Fruit fly (Drosophila melanogaster): Measurements from ENCODE around the gene CG7102.

DNA sequence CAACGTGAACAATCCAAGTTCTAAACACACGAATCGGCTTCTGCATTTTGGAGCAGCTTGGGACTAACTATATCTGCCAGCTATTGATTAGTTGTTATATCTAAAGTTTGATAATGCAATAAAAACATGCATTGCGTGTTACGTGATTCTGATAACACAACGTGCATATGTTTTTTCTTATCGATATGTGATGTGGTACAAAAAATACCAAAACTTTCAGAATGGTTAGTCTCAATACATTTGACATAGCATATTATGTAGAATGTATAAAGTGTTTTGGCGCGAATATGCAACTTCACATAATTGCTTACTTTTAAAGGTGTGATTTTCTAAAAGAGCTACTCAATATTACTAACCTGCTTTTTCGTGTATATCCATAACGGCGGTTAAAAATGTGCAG is 1.4 kb downstream of the CG7102 start:
- TF ChIP-seq Abd-B (GFP tag; optimal IDR thresholded peaks at IDR 0.05) = no peak
- no peak for TF ChIP-seq usp (GFP tag; optimal IDR thresholded peaks at IDR 0.05)
- no peak for TF ChIP-seq h (GFP tag; optimal IDR thresholded peaks at IDR 0.05)
- TF ChIP-seq dl (GFP tag; optimal IDR thresholded peaks at IDR 0.05; ENCODE audit: insufficient read depth in 1 of 2, partially characterized antibody in 2 of 2) = no peak
- no peak for TF ChIP-seq woc (GFP tag; optimal IDR thresholded peaks at IDR 0.05)
- TF ChIP-seq Myc (optimal IDR thresholded peaks at IDR 0.05) = peak; percentile 9
- peak; percentile 35 for TF ChIP-seq tai (GFP tag; optimal IDR thresholded peaks at IDR 0.05)

Data from whole organism, wandering third instar larva.